Worm (Caenorhabditis elegans): ENCODE measurements around the gene srg-1.

ce11 chrIII:6265911-6266310, 7.7 kb upstream of the srg-1 start, which contains the start of gene srg-6:
- TF ChIP-seq lin-13 (GFP tag; optimal IDR thresholded peaks at IDR 0.05) (no peak), nhr-11 (tag; optimal IDR thresholded peaks at IDR 0.05) (no peak), T26A8.4 (GFP tag; IDR thresholded peaks at IDR 0.05) (no peak), egl-27 (tag; optimal IDR thresholded peaks at IDR 0.05) (no peak), ama-1 (optimal IDR thresholded peaks at IDR 0.05) (no peak), nhr-6 (tag; optimal IDR thresholded peaks at IDR 0.05) (no peak), fos-1 (tag; optimal IDR thresholded peaks at IDR 0.05) (no peak), pha-4 (GFP tag; IDR thresholded peaks at IDR 0.05) (no peak), pha-4 (tag; optimal IDR thresholded peaks at IDR 0.05) (no peak), snpc-4 (tag; optimal IDR thresholded peaks at IDR 0.05) (no peak)
